Fruit fly (Drosophila melanogaster): ENCODE measurements around the gene CG15478.

- TF ChIP-seq ttk (optimal IDR thresholded peaks at IDR 0.05) (no peak), insv (optimal IDR thresholded peaks at IDR 0.05) (no peak), Myc (optimal IDR thresholded peaks at IDR 0.05) (no peak), Sin3A (optimal IDR thresholded peaks at IDR 0.05) (no peak), psq (optimal IDR thresholded peaks at IDR 0.05) (peak; percentile 21), h (optimal IDR thresholded peaks at IDR 0.05) (no peak)
These were observed 17.4 kb downstream of the CG15478 start for dm6 chrX:7700239-7700793.

All from Kc167 (cell line).